Worm (Caenorhabditis elegans) whole organism, mixed stage, embryonic: ENCODE measurements around the gene C03B8.3.
A peak's percentile ranks its signal among the peaks of the same experiment; 100 is the strongest.

Experiments
- M03D4.4 ChIP-seq: sonication (generic microtip); optimal IDR thresholded peaks from 2 replicates; lab custom pipeline; 2017; ENCODE audit warnings: mild to moderate bottlenecking, missing genetic modification characterization, missing compliant biosample characterization
- bed-3 ChIP-seq: fragments of 200-800 bp; sonication (Bioruptor generic); optimal IDR thresholded peaks from 3 replicates; lab custom pipeline; 2018; ENCODE audit warnings: mild to moderate bottlenecking, missing genetic modification characterization, moderate library complexity, missing compliant biosample characterization
- blmp-1 ChIP-seq: fragments of 150-350 bp; optimal IDR thresholded peaks from 2 replicates; lab custom pipeline; 2014; ENCODE audit warnings: missing biosample characterization, missing genetic modification characterization
- ceh-39 ChIP-seq: fragments of 150-350 bp; optimal IDR thresholded peaks from 2 replicates; lab custom pipeline; 2014; ENCODE audit warnings: missing biosample characterization, missing genetic modification characterization
- ceh-83 ChIP-seq: fragments of 200-800 bp; sonication (Bioruptor generic); optimal IDR thresholded peaks from 2 replicates; lab custom pipeline; 2018; ENCODE audit warnings: mild to moderate bottlenecking, missing genetic modification characterization, missing compliant biosample characterization
- ces-1 ChIP-seq: fragments of 150-350 bp; optimal IDR thresholded peaks from 2 replicates; lab custom pipeline; 2014; ENCODE audit warnings: missing biosample characterization, missing genetic modification reagents, missing genetic modification characterization
- cnd-1 ChIP-seq: fragments of 200-800 bp; sonication (Bioruptor generic); optimal IDR thresholded peaks from 2 replicates; lab custom pipeline; 2018; ENCODE audit warnings: mild to moderate bottlenecking, missing genetic modification characterization, missing compliant biosample characterization
- drap-1 ChIP-seq: fragments of 200-800 bp; sonication (Bioruptor generic); optimal IDR thresholded peaks from 3 replicates; lab custom pipeline; 2018; ENCODE audit warnings: mild to moderate bottlenecking, missing genetic modification characterization, missing compliant biosample characterization
- elt-1 ChIP-seq: sonication (generic microtip); optimal IDR thresholded peaks from 2 replicates; lab custom pipeline; 2017; ENCODE audit warnings: missing genetic modification characterization, mild to moderate bottlenecking, missing compliant biosample characterization, antibody characterized with exemption, moderate library complexity, borderline replicate concordance; ENCODE audit not compliant: insufficient read depth
- flh-1 ChIP-seq: fragments of 200-800 bp; sonication (Bioruptor generic); optimal IDR thresholded peaks from 2 replicates; lab custom pipeline; 2018; ENCODE audit warnings: mild to moderate bottlenecking, missing genetic modification characterization, moderate library complexity, missing compliant biosample characterization
- ham-2 ChIP-seq: fragments of 200-800 bp; sonication (Bioruptor generic); optimal IDR thresholded peaks from 2 replicates; lab custom pipeline; 2018; ENCODE audit warnings: mild to moderate bottlenecking, missing genetic modification characterization, missing compliant biosample characterization
- hlh-1 ChIP-seq: fragments of 150-350 bp; optimal IDR thresholded peaks from 2 replicates; lab custom pipeline; 2014; ENCODE audit warnings: missing biosample characterization, missing genetic modification reagents, missing genetic modification characterization
- lin-32 ChIP-seq: fragments of 200-800 bp; sonication (Bioruptor generic); optimal IDR thresholded peaks from 2 replicates; lab custom pipeline; 2018; ENCODE audit warnings: mild to moderate bottlenecking, missing genetic modification characterization, missing compliant biosample characterization
- lsy-2 ChIP-seq: fragments of 150-350 bp; optimal IDR thresholded peaks from 2 replicates; lab custom pipeline; 2014; ENCODE audit warnings: missing biosample characterization, missing genetic modification characterization
- mep-1 ChIP-seq: fragments of 150-350 bp; optimal IDR thresholded peaks from 2 replicates; lab custom pipeline; 2017; ENCODE audit warnings: missing biosample characterization, missing genetic modification reagents, missing genetic modification characterization, inconsistent platforms
- mls-2 ChIP-seq: sonication (generic microtip); optimal IDR thresholded peaks from 2 replicates; lab custom pipeline; 2016; ENCODE audit warnings: mild to moderate bottlenecking, missing genetic modification characterization, moderate library complexity, missing compliant biosample characterization
- nhr-237 ChIP-seq: fragments of 150-350 bp; optimal IDR thresholded peaks from 2 replicates; lab custom pipeline; 2014; ENCODE audit warnings: missing biosample characterization, missing genetic modification characterization
- nhr-28 ChIP-seq: fragments of 150-350 bp; optimal IDR thresholded peaks from 2 replicates; lab custom pipeline; 2014; ENCODE audit warnings: missing biosample characterization, missing genetic modification characterization
- nhr-76 ChIP-seq: sonication (generic microtip); optimal IDR thresholded peaks from 2 replicates; lab custom pipeline; 2017; ENCODE audit warnings: missing biosample characterization, missing genetic modification characterization
- pha-4 ChIP-seq: fragments of 150-350 bp; optimal IDR thresholded peaks from 2 replicates; lab custom pipeline; 2018; ENCODE audit warnings: missing biosample characterization, missing genetic modification reagents, missing genetic modification characterization
- sem-2 ChIP-seq: fragments of 200-800 bp; sonication (Bioruptor generic); optimal IDR thresholded peaks from 2 replicates; lab custom pipeline; 2018; ENCODE audit warnings: mild to moderate bottlenecking, missing genetic modification characterization, missing compliant biosample characterization
- snpc-4 ChIP-seq: fragments of 150-350 bp; optimal IDR thresholded peaks from 2 replicates; lab custom pipeline; 2014; ENCODE audit warnings: missing biosample characterization, missing genetic modification characterization
- tbx-8 ChIP-seq: fragments of 200-800 bp; sonication (Bioruptor generic); optimal IDR thresholded peaks from 2 replicates; lab custom pipeline; 2018; ENCODE audit warnings: mild to moderate bottlenecking, missing genetic modification characterization, moderate library complexity, missing compliant biosample characterization
- unc-120 ChIP-seq: sonication (generic microtip); optimal IDR thresholded peaks from 2 replicates; lab custom pipeline; 2017; ENCODE audit warnings: missing genetic modification characterization, missing compliant biosample characterization; ENCODE audit not compliant: poor library complexity, severe bottlenecking
- unc-39 ChIP-seq: fragments of 150-350 bp; optimal IDR thresholded peaks from 2 replicates; lab custom pipeline; 2014; ENCODE audit warnings: missing biosample characterization, missing genetic modification characterization
- unc-62 ChIP-seq: fragments of 150-350 bp; optimal IDR thresholded peaks from 2 replicates; lab custom pipeline; 2014; ENCODE audit warnings: missing biosample characterization, missing genetic modification reagents, missing genetic modification characterization
- zip-8 ChIP-seq: fragments of 150-350 bp; optimal IDR thresholded peaks from 2 replicates; lab custom pipeline; 2014; ENCODE audit warnings: missing biosample characterization, missing genetic modification characterization

Gene C03B8.3

ce11 chrIII:7711908-7712359, at the start of gene C03B8.3:
Gene C03B8.3, plus strand, starts transcription at chrIII:7712309.
- TF ChIP-seq nhr-237 (tag; lab: Kevin White, UChicago) (no peak), hlh-1 (peak; percentile 36), bed-3 (GFP tag; lab: Kevin White, UChicago) (no peak), mep-1 (tag; lab: Kevin White, UChicago) (peak; percentile 69)

ce11 chrIII:7665928-7666327, 46.2 kb upstream of the C03B8.3 start:
- no peak for TF ChIP-seq hlh-1
- TF ChIP-seq flh-1 (GFP tag; lab: Kevin White, UChicago): no peak
- TF ChIP-seq snpc-4: no peak
- no peak for TF ChIP-seq sem-2 (GFP tag; lab: Kevin White, UChicago)
- TF ChIP-seq bed-3 (GFP tag; lab: Kevin White, UChicago): no peak
- no peak for TF ChIP-seq lin-32

ce11 chrIII:7672411-7672810, 39.7 kb upstream of the C03B8.3 start:
- no peak for TF ChIP-seq nhr-28
- TF ChIP-seq nhr-237 (tag; lab: Kevin White, UChicago): no peak
- TF ChIP-seq ham-2: no peak
- TF ChIP-seq, all 35 proteins: peak for 0

- TF ChIP-seq nhr-28 (no peak), nhr-237 (tag; lab: Kevin White, UChicago) (no peak), sem-2 (GFP tag; lab: Kevin White, UChicago) (no peak), hlh-1 (no peak), mls-2 (tag; lab: Kevin White, UChicago) (no peak)
Measured at ce11 chrIII:7692287-7692686, 19.8 kb upstream of the C03B8.3 start.

ce11 chrIII:7694274-7694673, 17.8 kb upstream of the C03B8.3 start, which contains the start of gene C18H2.5:
Gene C18H2.5, minus strand, starts transcription at chrIII:7694374.
- TF ChIP-seq drap-1 (GFP tag; lab: Kevin White, UChicago) (no peak), ham-2 (no peak), flh-1 (GFP tag; lab: Kevin White, UChicago) (no peak), blmp-1 (tag; lab: Kevin White, UChicago) (no peak), nhr-76 (no peak), ceh-83 (GFP tag; lab: Kevin White, UChicago) (no peak), lsy-2 (tag; lab: Kevin White, UChicago) (no peak), mls-2 (tag; lab: Kevin White, UChicago) (no peak), M03D4.4 (tag; lab: Kevin White, UChicago) (no peak), nhr-237 (tag; lab: Kevin White, UChicago) (no peak), unc-120 (no peak), unc-62 (no peak), tbx-8 (GFP tag; lab: Kevin White, UChicago) (no peak)

ce11 chrIII:7703474-7703873, 8.6 kb upstream of the C03B8.3 start:
- peak; percentile 81 for TF ChIP-seq zip-8
- TF ChIP-seq unc-39 (tag; lab: Kevin White, UChicago): no peak

ce11 chrIII:7708815-7709214, 3.3 kb upstream of the C03B8.3 start:
- TF ChIP-seq ces-1: peak; percentile 15

ce11 chrIII:7709391-7709790, 2.7 kb upstream of the C03B8.3 start, which contains the start of gene lin-13:
Gene lin-13, minus strand, starts transcription at chrIII:7709491.
- TF ChIP-seq nhr-237 (tag; lab: Kevin White, UChicago) (no peak), flh-1 (GFP tag; lab: Kevin White, UChicago) (no peak), nhr-76 (no peak), elt-1 (no peak), mls-2 (tag; lab: Kevin White, UChicago) (no peak), nhr-28 (no peak), blmp-1 (tag; lab: Kevin White, UChicago) (no peak), ceh-39 (tag; lab: Kevin White, UChicago) (no peak), tbx-8 (GFP tag; lab: Kevin White, UChicago) (no peak), cnd-1 (tag; lab: Kevin White, UChicago) (no peak), pha-4 (no peak)
- TF ChIP-seq, all 35 proteins: peak for 0
